Fruit fly (Drosophila melanogaster): ENCODE data around the gene Gapdh2.

DNA sequence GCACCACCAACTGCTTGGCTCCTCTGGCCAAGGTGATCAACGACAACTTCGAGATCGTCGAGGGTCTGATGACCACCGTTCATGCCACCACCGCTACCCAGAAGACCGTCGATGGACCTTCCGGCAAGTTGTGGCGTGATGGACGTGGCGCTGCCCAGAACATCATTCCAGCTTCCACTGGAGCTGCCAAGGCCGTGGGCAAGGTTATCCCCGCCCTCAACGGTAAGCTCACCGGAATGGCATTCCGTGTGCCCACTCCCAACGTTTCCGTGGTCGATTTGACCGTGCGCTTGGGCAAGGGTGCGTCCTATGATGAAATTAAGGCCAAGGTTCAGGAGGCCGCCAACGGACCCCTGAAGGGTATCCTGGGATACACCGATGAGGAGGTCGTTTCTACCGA lies 836 bp downstream of the Gapdh2 start:
- no peak for TF ChIP-seq Met (GFP tag; optimal IDR thresholded peaks at IDR 0.05)
- no peak for TF ChIP-seq OdsH (GFP tag; optimal IDR thresholded peaks at IDR 0.05)
- TF ChIP-seq eg (GFP tag; IDR thresholded peaks at IDR 0.05), result no peak
- no peak for TF ChIP-seq CG7368 (GFP tag; optimal IDR thresholded peaks at IDR 0.05)
- TF ChIP-seq Blimp-1 (GFP tag; optimal IDR thresholded peaks at IDR 0.05), result no peak
- no peak for TF ChIP-seq Hr38 (GFP tag; optimal IDR thresholded peaks at IDR 0.05)
- no peak for TF ChIP-seq dsx (GFP tag; optimal IDR thresholded peaks at IDR 0.05; ENCODE audit: poor library complexity, severe bottlenecking)
- TF ChIP-seq Eip75B (GFP tag; optimal IDR thresholded peaks at IDR 0.05), result no peak
- TF ChIP-seq CG10631 (GFP tag; optimal IDR thresholded peaks at IDR 0.05), result no peak
- TF ChIP-seq Sox102F (GFP tag; optimal IDR thresholded peaks at IDR 0.05), result no peak

Data from whole organism, prepupa.